Worm (Caenorhabditis elegans) whole organism, midembryonic: ENCODE measurements around the gene W05B10.3.

ENCODE experiments used
- T22C8.4 ChIP-seq: fragments of 200-800 bp; sonication (Bioruptor generic); IDR thresholded peaks from 2 replicates; pipeline ENCODE4 v1.3.6; 2022; ENCODE audit warnings: missing genetic modification characterization, missing compliant biosample characterization
- cog-1 ChIP-seq: sonication (generic microtip); optimal IDR thresholded peaks from 2 replicates; lab custom pipeline; 2016; ENCODE audit warnings: missing genetic modification characterization, missing compliant biosample characterization
- flt-1 ChIP-seq: fragments of 200-800 bp; sonication (Bioruptor generic); IDR thresholded peaks from 2 replicates; pipeline ENCODE4 v1.3.6; 2022; ENCODE audit warnings: missing genetic modification characterization, missing compliant biosample characterization
- klf-2 ChIP-seq: fragments of 200-800 bp; sonication (Bioruptor generic); conservative IDR thresholded peaks from 2 replicates; pipeline ENCODE4 v1.3.6; 2022; ENCODE audit warnings: missing genetic modification reagents, missing genetic modification characterization, missing compliant biosample characterization
- med-1 ChIP-seq: sonication (generic microtip); optimal IDR thresholded peaks from 2 replicates; lab custom pipeline; 2017; ENCODE audit warnings: missing genetic modification characterization, mild to moderate bottlenecking, missing compliant biosample characterization, antibody characterized with exemption, missing genetic modification reagents; ENCODE audit not compliant: insufficient read depth
- ref-1 ChIP-seq: fragments of 200-800 bp; sonication (Bioruptor generic); conservative IDR thresholded peaks from 2 replicates; pipeline ENCODE4 v1.3.6; 2022; ENCODE audit warnings: missing genetic modification reagents, missing genetic modification characterization, missing compliant biosample characterization
- tab-1 ChIP-seq: fragments of 200-800 bp; sonication (Bioruptor generic); IDR thresholded peaks from 2 replicates; pipeline ENCODE4 v1.3.6; 2022; ENCODE audit warnings: missing genetic modification characterization, missing compliant biosample characterization
- ztf-23 ChIP-seq: fragments of 200-800 bp; sonication (Bioruptor generic); IDR thresholded peaks from 2 replicates; pipeline ENCODE4 v1.3.6; 2022; ENCODE audit warnings: missing genetic modification reagents, missing genetic modification characterization, missing compliant biosample characterization
- ztf-29 ChIP-seq: fragments of 200-800 bp; sonication (Bioruptor generic); IDR thresholded peaks from 2 replicates; pipeline ENCODE4 v1.3.6; 2022; ENCODE audit warnings: missing genetic modification reagents, missing genetic modification characterization, missing compliant biosample characterization

The W05B10.3 gene

DNA sequence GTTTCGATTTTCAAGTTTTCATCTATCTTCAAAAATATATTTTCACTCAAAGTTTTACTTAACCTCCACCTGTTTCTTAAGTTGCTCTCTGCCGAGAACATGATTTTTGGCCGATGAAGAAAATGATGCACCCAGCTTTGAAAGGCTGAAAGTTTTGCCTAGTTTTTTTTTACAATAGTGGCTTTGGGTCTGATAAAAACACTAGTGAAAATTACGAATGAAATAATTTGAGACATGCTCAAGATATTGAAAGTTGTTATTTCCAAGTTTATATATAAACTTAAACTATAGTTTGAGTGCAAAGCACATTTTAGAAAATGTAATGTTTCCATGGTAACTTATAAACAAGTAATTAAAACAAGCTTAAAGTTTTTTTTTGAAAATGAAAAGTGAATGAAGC, 12.3 kb downstream of the W05B10.3 start, which contains the start of gene gpa-9:
TSS of gene gpa-9 (minus strand) at position 101 of the 400 bp plus-strand sequence.
- TF ChIP-seq flt-1 (GFP tag; lab: Robert Waterston, UW) = no peak
- no peak for TF ChIP-seq ztf-23 (GFP tag; lab: Robert Waterston, UW)
- TF ChIP-seq ref-1 (GFP tag; lab: Robert Waterston, UW) = no peak
- no peak for TF ChIP-seq cog-1 (tag; lab: Kevin White, UChicago)
- TF ChIP-seq ztf-29 (GFP tag; lab: Robert Waterston, UW) = no peak

DNA sequence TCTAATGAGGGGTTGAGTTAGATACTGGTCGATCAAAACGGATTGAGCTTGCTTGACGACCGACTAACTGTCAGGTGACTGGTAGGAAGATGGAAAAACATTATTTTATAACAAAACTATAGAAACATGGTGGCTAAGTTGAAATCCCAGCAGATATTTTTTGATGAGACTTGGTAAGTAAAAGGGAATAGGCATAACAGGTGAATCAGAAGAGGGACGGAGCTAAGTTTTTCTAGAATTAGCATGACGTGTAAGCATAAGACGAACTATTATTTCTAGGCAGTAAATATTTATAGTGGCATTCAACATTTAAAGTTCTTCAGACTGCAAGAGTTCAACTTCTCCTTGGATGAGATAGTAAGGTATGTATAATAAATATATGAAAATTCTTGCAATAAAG, 17.0 kb downstream of the W05B10.3 start, which contains the start of gene F56H9.8:
TSS of gene F56H9.8 (plus strand) at position 301 of the 400 bp plus-strand sequence.
- TF ChIP-seq T22C8.4 (no peak), cog-1 (tag; lab: Kevin White, UChicago) (no peak), ref-1 (GFP tag; lab: Robert Waterston, UW) (no peak), ztf-23 (GFP tag; lab: Robert Waterston, UW) (no peak), flt-1 (GFP tag; lab: Robert Waterston, UW) (no peak), klf-2 (GFP tag; lab: Robert Waterston, UW) (no peak), tab-1 (GFP tag; lab: Robert Waterston, UW) (no peak), ztf-29 (GFP tag; lab: Robert Waterston, UW) (no peak), med-1 (GFP tag; lab: Kevin White, UChicago) (no peak)

DNA sequence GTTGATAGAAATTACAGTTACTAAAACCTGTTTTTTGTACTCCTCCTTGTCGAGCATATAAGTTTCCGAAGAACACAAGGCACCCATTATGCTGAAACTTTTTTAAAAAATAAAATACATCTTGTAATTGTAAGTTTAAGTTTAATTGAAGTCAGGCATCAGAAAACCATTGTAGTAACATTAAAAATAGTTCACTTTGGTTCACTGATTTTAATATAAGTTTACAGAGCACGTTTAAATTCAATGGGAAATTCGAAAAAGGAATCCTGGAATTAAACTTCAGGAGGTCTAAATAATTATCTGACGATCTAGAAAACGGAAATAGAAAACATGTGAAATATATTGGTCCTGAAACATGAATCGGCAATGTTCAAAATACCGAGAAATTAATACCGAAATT, 21.1 kb downstream of the W05B10.3 start, which contains the start of gene gpa-8:
TSS of gene gpa-8 (minus strand) at position 101 of the 400 bp plus-strand sequence.
- TF ChIP-seq flt-1 (GFP tag; lab: Robert Waterston, UW) = no peak
- TF ChIP-seq tab-1 (GFP tag; lab: Robert Waterston, UW) = no peak
- TF ChIP-seq ref-1 (GFP tag; lab: Robert Waterston, UW) = no peak
- no peak for TF ChIP-seq cog-1 (tag; lab: Kevin White, UChicago)

DNA sequence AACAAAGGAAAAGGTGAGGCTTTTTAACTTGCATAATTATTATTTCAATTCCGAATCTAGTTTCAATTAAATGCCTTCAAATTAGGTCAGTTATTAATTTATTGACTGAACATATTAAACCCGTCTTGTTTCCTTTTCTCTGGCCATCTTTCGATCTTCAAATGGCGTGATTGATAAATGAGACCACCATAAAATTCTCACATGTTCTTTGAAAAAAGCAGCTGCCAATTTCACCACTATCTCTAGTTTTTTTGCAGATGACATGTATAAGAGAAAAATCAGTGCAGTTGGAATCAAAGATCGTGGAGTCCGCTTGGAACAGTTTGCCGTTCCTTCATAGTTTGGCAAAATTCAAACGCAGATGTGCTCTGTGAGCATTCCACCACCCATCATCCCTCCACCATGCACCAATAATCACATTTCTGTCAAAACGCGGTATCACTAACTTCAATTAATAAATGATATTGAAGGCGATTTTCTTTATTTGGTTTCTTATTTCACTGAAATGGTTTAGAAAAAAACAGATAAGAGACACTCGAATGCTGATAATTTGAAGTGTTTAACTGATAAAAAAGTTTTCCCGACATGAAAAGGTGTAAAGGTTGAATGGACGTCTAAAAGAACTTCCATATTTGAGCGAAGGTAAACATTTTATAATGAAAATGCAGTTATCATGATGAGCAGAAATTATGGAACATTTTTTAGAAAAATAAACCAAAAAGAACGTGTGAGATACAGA, 23.6 kb downstream of the W05B10.3 start:
- TF ChIP-seq cog-1 (tag; lab: Kevin White, UChicago) = no peak
- TF ChIP-seq tab-1 (GFP tag; lab: Robert Waterston, UW) = no peak
- TF ChIP-seq ref-1 (GFP tag; lab: Robert Waterston, UW) = no peak
- TF ChIP-seq flt-1 (GFP tag; lab: Robert Waterston, UW) = no peak
- no peak for TF ChIP-seq klf-2 (GFP tag; lab: Robert Waterston, UW)
- no peak for TF ChIP-seq med-1 (GFP tag; lab: Kevin White, UChicago)
- TF ChIP-seq T22C8.4 = no peak

DNA sequence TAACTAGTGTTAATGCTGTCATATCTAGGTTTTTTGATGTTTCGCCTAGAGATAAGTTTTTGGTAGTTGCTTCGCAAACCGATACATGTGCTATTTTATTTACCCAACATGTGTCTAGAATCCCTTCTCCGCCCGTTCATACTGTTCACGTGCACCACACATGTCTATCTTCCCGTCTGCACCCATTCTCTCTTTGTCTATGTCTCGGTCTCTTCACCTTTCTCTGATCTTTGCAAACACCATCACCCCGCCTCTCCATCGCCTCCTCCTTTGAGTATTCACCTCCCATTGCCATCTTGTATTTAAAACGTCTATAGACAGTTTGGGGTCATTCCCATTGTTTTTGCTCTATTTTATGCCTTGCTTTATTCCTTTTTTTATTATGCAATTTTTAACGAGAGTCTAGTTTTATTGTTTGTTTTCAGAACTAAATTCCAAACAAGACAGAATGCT, 24.3 kb downstream of the W05B10.3 start, which contains the start of gene F56H9.2:
TSS of gene F56H9.2 (plus strand) at position 426 of the 453 bp plus-strand sequence.
- TF ChIP-seq tab-1 (GFP tag; lab: Robert Waterston, UW) = no peak
- 0 out of 2 replicates have a peak, but pooled peaks have one; percentile 48 for TF ChIP-seq ztf-23 (GFP tag; lab: Robert Waterston, UW)
- TF ChIP-seq med-1 (GFP tag; lab: Kevin White, UChicago) = no peak

DNA sequence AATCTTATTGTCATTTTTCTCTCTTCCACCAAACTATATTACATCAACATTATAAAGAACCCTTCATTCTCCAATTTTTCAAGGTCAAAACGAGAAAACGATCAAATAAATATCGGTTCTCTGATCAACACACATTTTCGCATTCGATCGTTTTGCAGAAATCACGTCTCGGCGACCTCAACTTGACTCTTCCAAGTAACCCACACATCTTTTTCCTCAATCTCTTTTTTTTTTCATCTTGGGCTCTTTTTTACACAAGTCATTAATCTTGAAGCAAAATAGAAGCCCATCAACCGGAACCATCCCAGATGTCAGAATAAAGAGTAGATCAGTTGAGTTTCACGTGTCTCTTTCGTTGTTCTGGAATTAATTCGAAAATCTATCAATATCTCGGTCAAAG, 25.3 kb downstream of the W05B10.3 start:
- TF ChIP-seq flt-1 (GFP tag; lab: Robert Waterston, UW) (no peak), med-1 (GFP tag; lab: Kevin White, UChicago) (no peak), ref-1 (GFP tag; lab: Robert Waterston, UW) (no peak), T22C8.4 (no peak), cog-1 (tag; lab: Kevin White, UChicago) (no peak), klf-2 (GFP tag; lab: Robert Waterston, UW) (no peak), tab-1 (GFP tag; lab: Robert Waterston, UW) (no peak), ztf-23 (GFP tag; lab: Robert Waterston, UW) (no peak), ztf-29 (GFP tag; lab: Robert Waterston, UW) (no peak)

DNA sequence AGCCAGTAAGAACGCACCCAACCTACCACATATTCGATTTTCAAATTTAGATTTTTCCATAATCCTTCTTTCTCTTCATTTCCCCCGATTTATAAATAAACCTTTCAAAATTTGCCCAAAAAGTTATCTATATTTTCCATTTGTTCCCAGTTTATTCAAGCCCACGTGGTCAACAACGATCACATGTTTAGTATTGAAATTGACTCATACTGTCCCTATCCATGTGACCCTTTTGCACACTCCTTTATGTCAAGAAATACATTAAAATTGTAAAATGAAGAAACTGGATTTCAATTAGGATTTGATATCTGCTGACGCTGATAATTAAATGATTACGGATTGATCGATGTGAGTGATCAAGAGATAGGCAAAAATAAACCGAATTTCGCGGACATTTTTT, 26.3 kb downstream of the W05B10.3 start:
- no peak for TF ChIP-seq med-1 (GFP tag; lab: Kevin White, UChicago)
- TF ChIP-seq klf-2 (GFP tag; lab: Robert Waterston, UW) = no peak
- no peak for TF ChIP-seq cog-1 (tag; lab: Kevin White, UChicago)
- no peak for TF ChIP-seq ztf-29 (GFP tag; lab: Robert Waterston, UW)
- TF ChIP-seq tab-1 (GFP tag; lab: Robert Waterston, UW) = no peak
- TF ChIP-seq flt-1 (GFP tag; lab: Robert Waterston, UW) = no peak
- TF ChIP-seq ref-1 (GFP tag; lab: Robert Waterston, UW) = no peak
- TF ChIP-seq ztf-23 (GFP tag; lab: Robert Waterston, UW) = no peak
- TF ChIP-seq T22C8.4 = no peak

DNA sequence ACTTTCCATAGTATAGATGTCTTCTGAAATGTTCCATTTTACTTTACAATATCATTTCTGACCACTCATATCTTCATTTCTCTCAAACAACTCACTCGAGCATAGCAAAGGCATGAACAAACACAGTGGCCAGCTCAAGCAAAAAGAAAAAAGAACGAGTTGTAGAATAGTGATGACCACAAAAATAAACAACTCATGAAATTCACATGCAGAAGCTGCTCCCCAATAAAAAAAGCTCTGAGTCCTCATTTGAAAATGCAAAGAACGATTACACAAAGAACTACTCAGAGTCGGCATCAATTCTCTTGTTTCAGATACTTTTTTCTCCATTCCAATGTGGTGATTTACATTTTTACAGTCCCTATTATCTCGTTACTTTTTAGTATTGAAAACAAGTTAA, 26.8 kb downstream of the W05B10.3 start:
- TF ChIP-seq med-1 (GFP tag; lab: Kevin White, UChicago) = no peak

DNA sequence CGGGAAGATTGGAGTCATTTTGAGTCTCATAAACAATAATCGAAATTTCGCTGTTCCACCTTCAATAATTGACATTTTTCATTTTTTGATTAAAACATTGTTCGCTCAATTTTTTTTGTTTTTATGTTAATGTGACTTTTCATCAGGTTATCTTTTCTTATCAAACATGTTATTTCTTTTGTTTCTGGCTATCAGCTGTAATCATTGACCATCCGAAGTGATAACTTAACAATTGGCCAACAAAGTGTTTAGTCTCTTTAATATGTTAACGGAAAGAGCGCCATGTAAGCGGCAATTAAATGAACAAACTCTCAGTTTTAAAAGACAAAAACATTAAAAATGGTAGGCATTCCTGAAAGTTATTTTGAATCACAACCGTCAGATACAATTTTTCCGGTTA, 27.5 kb downstream of the W05B10.3 start:
- no peak for TF ChIP-seq ztf-23 (GFP tag; lab: Robert Waterston, UW)
- TF ChIP-seq ref-1 (GFP tag; lab: Robert Waterston, UW) = no peak
- TF ChIP-seq med-1 (GFP tag; lab: Kevin White, UChicago) = no peak
- TF ChIP-seq tab-1 (GFP tag; lab: Robert Waterston, UW) = no peak
- TF ChIP-seq flt-1 (GFP tag; lab: Robert Waterston, UW) = no peak
- no peak for TF ChIP-seq T22C8.4
- TF ChIP-seq ztf-29 (GFP tag; lab: Robert Waterston, UW) = no peak
- TF ChIP-seq klf-2 (GFP tag; lab: Robert Waterston, UW) = no peak
- no peak for TF ChIP-seq cog-1 (tag; lab: Kevin White, UChicago)
